Worm (Caenorhabditis elegans): ENCODE measurements around the gene adm-4.
A peak's percentile ranks its signal among the peaks of the same experiment; 100 is the strongest.

adm-4 gene

ce11 chrX:7773714-7774318, 24.3 kb downstream of the adm-4 start (continued):
- TF ChIP-seq nhr-237 (tag; optimal IDR thresholded peaks at IDR 0.05) (no peak), peb-1 (tag; optimal IDR thresholded peaks at IDR 0.05) (no peak), sma-9 (GFP tag; optimal IDR thresholded peaks at IDR 0.05) (peak; percentile 81), sma-9 (tag; optimal IDR thresholded peaks at IDR 0.05) (no peak), nhr-129 (tag; optimal IDR thresholded peaks at IDR 0.05) (peak; percentile 31), skn-1 (tag; optimal IDR thresholded peaks at IDR 0.05) (no peak), fos-1 (tag; optimal IDR thresholded peaks at IDR 0.05) (peak; percentile 20), nhr-77 (tag; optimal IDR thresholded peaks at IDR 0.05) (no peak), blmp-1 (tag; optimal IDR thresholded peaks at IDR 0.05; ENCODE audit: insufficient read depth) (peak; percentile 65), elt-3 (tag; optimal IDR thresholded peaks at IDR 0.05) (no peak), ama-1 (optimal IDR thresholded peaks at IDR 0.05) (no peak), unc-55 (GFP tag; optimal IDR thresholded peaks at IDR 0.05) (no peak), ZK546.5 (tag; optimal IDR thresholded peaks at IDR 0.05) (no peak), ztf-4 (tag; optimal IDR thresholded peaks at IDR 0.05) (no peak), elt-1 (tag; optimal IDR thresholded peaks at IDR 0.05) (peak; percentile 88), snpc-4 (tag; optimal IDR thresholded peaks at IDR 0.05) (no peak), sem-4 (tag; optimal IDR thresholded peaks at IDR 0.05) (no peak), lin-13 (GFP tag; optimal IDR thresholded peaks at IDR 0.05) (no peak), dmd-4 (tag; optimal IDR thresholded peaks at IDR 0.05) (no peak), sma-3 (GFP tag; optimal IDR thresholded peaks at IDR 0.05) (peak; percentile 58)

- TF ChIP-seq F13H6.1 (tag; optimal IDR thresholded peaks at IDR 0.05) (no peak), elt-3 (tag; optimal IDR thresholded peaks at IDR 0.05) (no peak)
Measured at ce11 chrX:7752770-7753169, 45.3 kb downstream of the adm-4 start, which contains the start of gene deg-1. TSS of gene deg-1 (plus strand) at chrX:7753070.

- TF ChIP-seq snpc-4 (tag; optimal IDR thresholded peaks at IDR 0.05) (no peak), peb-1 (tag; optimal IDR thresholded peaks at IDR 0.05) (no peak)
Measured at ce11 chrX:7750084-7750483, 48.0 kb downstream of the adm-4 start.

- no peak for TF ChIP-seq nhr-11 (tag; optimal IDR thresholded peaks at IDR 0.05)
- TF ChIP-seq peb-1 (tag; optimal IDR thresholded peaks at IDR 0.05), result no peak
- TF ChIP-seq elt-3 (tag; optimal IDR thresholded peaks at IDR 0.05), result no peak
- no peak for TF ChIP-seq nhr-23 (tag; optimal IDR thresholded peaks at IDR 0.05)
- TF ChIP-seq ceh-16 (tag; optimal IDR thresholded peaks at IDR 0.05), result no peak
- TF ChIP-seq R02D3.7 (tag; optimal IDR thresholded peaks at IDR 0.05), result no peak
- no peak for TF ChIP-seq skn-1 (tag; optimal IDR thresholded peaks at IDR 0.05)
- no peak for TF ChIP-seq elt-1 (tag; optimal IDR thresholded peaks at IDR 0.05)
- no peak for TF ChIP-seq gmeb-1 (tag; optimal IDR thresholded peaks at IDR 0.05)
- TF ChIP-seq snpc-4 (tag; optimal IDR thresholded peaks at IDR 0.05), result no peak
- TF ChIP-seq sma-3 (GFP tag; optimal IDR thresholded peaks at IDR 0.05), result no peak
- TF ChIP-seq crh-2 (tag; optimal IDR thresholded peaks at IDR 0.05), result no peak
- no peak for TF ChIP-seq nhr-25 (tag; optimal IDR thresholded peaks at IDR 0.05)
Measured at ce11 chrX:7745386-7745785, 52.7 kb downstream of the adm-4 start.
